Fruit fly (Drosophila melanogaster) whole organism, embryonic: ENCODE results near the gene CG10286.

Source experiments
- Abd-B ChIP-seq: fragments of 200-800 bp; sonication (Bioruptor generic); optimal IDR thresholded peaks from 2 replicates; lab custom pipeline; 2018; ENCODE audit warnings: missing biosample characterization, mild to moderate bottlenecking, missing genetic modification characterization, moderate library complexity
- Antp ChIP-seq: fragments of 200-800 bp; sonication (Bioruptor generic); optimal IDR thresholded peaks from 3 replicates; lab custom pipeline; 2016; ENCODE audit warnings: missing biosample characterization, missing genetic modification characterization
- B-H1 ChIP-seq: fragments of 200-800 bp; sonication (Bioruptor generic); IDR thresholded peaks from 3 replicates; pipeline ENCODE4 v1.3.6; 2022; ENCODE audit warnings: missing biosample characterization, missing genetic modification characterization
- BEAF-32 ChIP-seq: fragments of 200-800 bp; sonication (Bioruptor generic); optimal IDR thresholded peaks from 3 replicates; lab custom pipeline; 2017; ENCODE audit warnings: missing biosample characterization, missing genetic modification characterization, mild to moderate bottlenecking, moderate library complexity, missing genetic modification reagents
- CG1024 ChIP-seq: fragments of 200-800 bp; sonication (Bioruptor generic); IDR thresholded peaks from 2 replicates; pipeline ENCODE4 v1.3.6; 2022; ENCODE audit warnings: missing biosample characterization, missing genetic modification characterization
- CG12769 ChIP-seq: fragments of 200-800 bp; sonication (Bioruptor generic); optimal IDR thresholded peaks from 2 replicates; lab custom pipeline; 2019; ENCODE audit warnings: missing biosample characterization, mild to moderate bottlenecking, missing genetic modification characterization, moderate library complexity
- CG13123 ChIP-seq: fragments of 200-800 bp; sonication (Bioruptor generic); optimal IDR thresholded peaks from 2 replicates; lab custom pipeline; 2016; ENCODE audit warnings: missing biosample characterization, missing genetic modification characterization
- CG13424 ChIP-seq: fragments of 200-800 bp; sonication (Bioruptor generic); optimal IDR thresholded peaks from 2 replicates; lab custom pipeline; 2019; ENCODE audit warnings: missing biosample characterization, mild to moderate bottlenecking, missing genetic modification characterization, moderate library complexity
- CG15073 ChIP-seq: fragments of 200-800 bp; sonication (Bioruptor generic); optimal IDR thresholded peaks from 2 replicates; lab custom pipeline; 2016; ENCODE audit warnings: missing biosample characterization, missing genetic modification characterization
- CG18619 ChIP-seq: fragments of 200-800 bp; sonication (Bioruptor generic); optimal IDR thresholded peaks from 3 replicates; lab custom pipeline; 2017; ENCODE audit warnings: missing biosample characterization, mild to moderate bottlenecking, missing genetic modification characterization
- CG30431 ChIP-seq: fragments of 200-800 bp; sonication (Bioruptor generic); optimal IDR thresholded peaks from 2 replicates; lab custom pipeline; 2017; ENCODE audit warnings: missing biosample characterization, missing genetic modification characterization
- CG3065 ChIP-seq: fragments of 200-800 bp; sonication (Bioruptor generic); optimal IDR thresholded peaks from 2 replicates; lab custom pipeline; 2016; ENCODE audit warnings: missing biosample characterization, missing genetic modification characterization
- CG34422 ChIP-seq: fragments of 200-800 bp; sonication (Bioruptor generic); IDR thresholded peaks from 3 replicates; pipeline ENCODE4 v1.3.6; 2022; ENCODE audit warnings: missing biosample characterization, missing genetic modification characterization
- CG43689 ChIP-seq: fragments of 200-800 bp; sonication (Bioruptor generic); IDR thresholded peaks from 2 replicates; pipeline ENCODE4 v1.3.6; 2022; ENCODE audit warnings: missing biosample characterization, missing genetic modification characterization
- CG6689 ChIP-seq: fragments of 200-800 bp; sonication (Bioruptor generic); IDR thresholded peaks from 2 replicates; pipeline ENCODE4 v1.3.6; 2022; ENCODE audit warnings: missing biosample characterization, missing genetic modification characterization
- CG7357 ChIP-seq: fragments of 200-800 bp; sonication (Bioruptor generic); IDR thresholded peaks from 3 replicates; pipeline ENCODE4 v1.3.6; 2022; ENCODE audit warnings: missing biosample characterization, missing genetic modification characterization
- CG8388 ChIP-seq: fragments of 200-800 bp; sonication (Bioruptor generic); optimal IDR thresholded peaks from 2 replicates; lab custom pipeline; 2019; ENCODE audit warnings: missing biosample characterization, mild to moderate bottlenecking, missing genetic modification characterization, moderate library complexity
- CG8944 ChIP-seq: fragments of 200-800 bp; sonication (Bioruptor generic); optimal IDR thresholded peaks from 3 replicates; lab custom pipeline; 2016; ENCODE audit warnings: missing biosample characterization, missing genetic modification characterization
- CG9817 ChIP-seq: fragments of 200-800 bp; sonication (Bioruptor generic); optimal IDR thresholded peaks from 2 replicates; lab custom pipeline; 2018; ENCODE audit warnings: missing biosample characterization, mild to moderate bottlenecking, missing genetic modification characterization, moderate library complexity
- Camta ChIP-seq: fragments of 200-800 bp; sonication (Bioruptor generic); optimal IDR thresholded peaks from 2 replicates; lab custom pipeline; 2016; ENCODE audit warnings: missing biosample characterization, missing genetic modification characterization
- Dek ChIP-seq: fragments of 200-800 bp; sonication (Bioruptor generic); optimal IDR thresholded peaks from 3 replicates; lab custom pipeline; 2019; ENCODE audit warnings: missing biosample characterization, mild to moderate bottlenecking, missing genetic modification characterization, moderate library complexity
- Gug ChIP-seq: fragments of 200-800 bp; sonication (Bioruptor generic); IDR thresholded peaks from 4 replicates; pipeline ENCODE4 v1.3.6; 2022; ENCODE audit warnings: missing biosample characterization, missing genetic modification characterization
- HLH4C ChIP-seq: fragments of 200-800 bp; sonication (Bioruptor generic); IDR thresholded peaks from 3 replicates; pipeline ENCODE4 v1.3.6; 2022; ENCODE audit warnings: missing biosample characterization, missing genetic modification characterization; ENCODE audit not compliant: partially characterized antibody
- HLHmδ ChIP-seq: fragments of 200-800 bp; sonication (Bioruptor generic); optimal IDR thresholded peaks from 2 replicates; lab custom pipeline; 2018; ENCODE audit warnings: missing biosample characterization, mild to moderate bottlenecking, missing genetic modification characterization, moderate library complexity
- Nf-YB ChIP-seq: fragments of 200-800 bp; sonication (Bioruptor generic); optimal IDR thresholded peaks from 3 replicates; lab custom pipeline; 2019; ENCODE audit warnings: missing biosample characterization, mild to moderate bottlenecking, missing genetic modification characterization, moderate library complexity
- Pdp1 ChIP-seq, 2 experiments: fragments of 200-800 bp; sonication (Bioruptor generic); optimal IDR thresholded peaks; 3 replicates each; lab custom pipeline; 2016; ENCODE audit warnings: missing biosample characterization in 2 of 2, missing genetic modification characterization in 2 of 2, mild to moderate bottlenecking in 1 of 2, moderate library complexity in 1 of 2
- Spps ChIP-seq: fragments of 200-800 bp; sonication (Bioruptor generic); optimal IDR thresholded peaks from 2 replicates; lab custom pipeline; 2018; ENCODE audit warnings: missing biosample characterization, mild to moderate bottlenecking, missing genetic modification characterization
- Ssrp ChIP-seq: fragments of 200-800 bp; sonication (Bioruptor generic); optimal IDR thresholded peaks from 2 replicates; lab custom pipeline; 2018; ENCODE audit warnings: missing biosample characterization, mild to moderate bottlenecking, missing genetic modification characterization, moderate library complexity
- Xbp1 ChIP-seq: fragments of 200-800 bp; sonication (Bioruptor generic); optimal IDR thresholded peaks from 3 replicates; lab custom pipeline; 2016; ENCODE audit warnings: missing biosample characterization, mild to moderate bottlenecking, missing genetic modification characterization
- YL-1 ChIP-seq: fragments of 200-800 bp; sonication (Bioruptor generic); optimal IDR thresholded peaks from 3 replicates; lab custom pipeline; 2017; ENCODE audit warnings: missing biosample characterization, mild to moderate bottlenecking, missing genetic modification characterization
- bbx ChIP-seq: fragments of 200-800 bp; sonication (Bioruptor generic); IDR thresholded peaks from 2 replicates; pipeline ENCODE4 v1.3.6; 2022; ENCODE audit warnings: missing biosample characterization, missing genetic modification characterization; ENCODE audit not compliant: partially characterized antibody
- bigmax ChIP-seq: fragments of 200-800 bp; sonication (Bioruptor generic); optimal IDR thresholded peaks from 2 replicates; lab custom pipeline; 2018; ENCODE audit warnings: missing biosample characterization, mild to moderate bottlenecking, missing genetic modification characterization
- chif ChIP-seq, 2 experiments: fragments of 200-800 bp; sonication (Bioruptor generic); optimal IDR thresholded peaks; 3 replicates each; lab custom pipeline; 2016; ENCODE audit warnings: missing biosample characterization in 2 of 2, missing genetic modification characterization in 2 of 2
- chinmo ChIP-seq: fragments of 200-800 bp; sonication (Bioruptor generic); IDR thresholded peaks from 4 replicates; pipeline ENCODE4 v1.3.6; 2022; ENCODE audit warnings: missing biosample characterization, missing genetic modification characterization; ENCODE audit not compliant: partially characterized antibody
- chm ChIP-seq: fragments of 200-800 bp; sonication (Bioruptor generic); IDR thresholded peaks from 2 replicates; pipeline ENCODE4 v1.3.6; 2022; ENCODE audit warnings: missing biosample characterization, missing genetic modification characterization
- dan ChIP-seq: fragments of 200-800 bp; sonication (Bioruptor generic); IDR thresholded peaks from 2 replicates; pipeline ENCODE4 v1.3.6; 2022; ENCODE audit warnings: missing biosample characterization, missing genetic modification characterization
- en ChIP-seq: fragments of 200-800 bp; sonication (Bioruptor generic); optimal IDR thresholded peaks from 2 replicates; lab custom pipeline; 2016; ENCODE audit warnings: missing biosample characterization, missing genetic modification characterization
- ewg ChIP-seq: fragments of 200-800 bp; sonication (Bioruptor generic); optimal IDR thresholded peaks from 3 replicates; lab custom pipeline; 2017; ENCODE audit warnings: mild to moderate bottlenecking, missing biosample characterization, missing genetic modification reagents, missing genetic modification characterization
- lmd ChIP-seq: fragments of 200-800 bp; sonication (Bioruptor generic); IDR thresholded peaks from 2 replicates; pipeline ENCODE4 v1.3.6; 2022; ENCODE audit warnings: missing biosample characterization, missing genetic modification characterization
- mld ChIP-seq: fragments of 200-800 bp; sonication (Bioruptor generic); IDR thresholded peaks from 3 replicates; pipeline ENCODE4 v1.3.6; 2022; ENCODE audit warnings: missing biosample characterization, missing genetic modification characterization; ENCODE audit not compliant: partially characterized antibody
- onecut ChIP-seq: fragments of 200-800 bp; sonication (Bioruptor generic); IDR thresholded peaks from 2 replicates; pipeline ENCODE4 v1.3.6; 2022; ENCODE audit warnings: missing biosample characterization, missing genetic modification characterization
- peb ChIP-seq: fragments of 200-800 bp; sonication (Bioruptor generic); IDR thresholded peaks from 2 replicates; pipeline ENCODE4 v1.3.6; 2022; ENCODE audit warnings: missing biosample characterization, missing genetic modification characterization
- pfk ChIP-seq: fragments of 200-800 bp; sonication (Bioruptor generic); optimal IDR thresholded peaks from 2 replicates; lab custom pipeline; 2018; ENCODE audit warnings: missing biosample characterization, mild to moderate bottlenecking, missing genetic modification characterization, moderate library complexity
- seq ChIP-seq: fragments of 200-800 bp; sonication (Bioruptor generic); IDR thresholded peaks from 2 replicates; pipeline ENCODE4 v1.3.6; 2022; ENCODE audit warnings: missing biosample characterization, missing genetic modification characterization
- sim ChIP-seq: fragments of 200-800 bp; sonication (Bioruptor generic); IDR thresholded peaks from 2 replicates; pipeline ENCODE4 v1.3.6; 2022; ENCODE audit warnings: missing biosample characterization, missing genetic modification characterization
- sna ChIP-seq: fragments of 200-800 bp; sonication (Bioruptor generic); IDR thresholded peaks from 2 replicates; pipeline ENCODE4 v1.3.6; 2022; ENCODE audit warnings: missing biosample characterization, missing genetic modification characterization; ENCODE audit not compliant: partially characterized antibody
- sqz ChIP-seq: fragments of 200-800 bp; sonication (Bioruptor generic); optimal IDR thresholded peaks from 3 replicates; lab custom pipeline; 2018; ENCODE audit warnings: missing biosample characterization, mild to moderate bottlenecking, missing genetic modification characterization
- trh ChIP-seq: fragments of 200-800 bp; sonication (Bioruptor generic); optimal IDR thresholded peaks from 2 replicates; lab custom pipeline; 2016; ENCODE audit warnings: missing biosample characterization, missing genetic modification characterization
- tx ChIP-seq: fragments of 200-800 bp; sonication (Bioruptor generic); optimal IDR thresholded peaks from 2 replicates; lab custom pipeline; 2016; ENCODE audit warnings: missing biosample characterization, missing genetic modification characterization
- unpg ChIP-seq: fragments of 200-800 bp; sonication (Bioruptor generic); optimal IDR thresholded peaks from 3 replicates; lab custom pipeline; 2018; ENCODE audit warnings: missing biosample characterization, mild to moderate bottlenecking, missing genetic modification characterization, moderate library complexity

The CG10286 gene

DNA sequence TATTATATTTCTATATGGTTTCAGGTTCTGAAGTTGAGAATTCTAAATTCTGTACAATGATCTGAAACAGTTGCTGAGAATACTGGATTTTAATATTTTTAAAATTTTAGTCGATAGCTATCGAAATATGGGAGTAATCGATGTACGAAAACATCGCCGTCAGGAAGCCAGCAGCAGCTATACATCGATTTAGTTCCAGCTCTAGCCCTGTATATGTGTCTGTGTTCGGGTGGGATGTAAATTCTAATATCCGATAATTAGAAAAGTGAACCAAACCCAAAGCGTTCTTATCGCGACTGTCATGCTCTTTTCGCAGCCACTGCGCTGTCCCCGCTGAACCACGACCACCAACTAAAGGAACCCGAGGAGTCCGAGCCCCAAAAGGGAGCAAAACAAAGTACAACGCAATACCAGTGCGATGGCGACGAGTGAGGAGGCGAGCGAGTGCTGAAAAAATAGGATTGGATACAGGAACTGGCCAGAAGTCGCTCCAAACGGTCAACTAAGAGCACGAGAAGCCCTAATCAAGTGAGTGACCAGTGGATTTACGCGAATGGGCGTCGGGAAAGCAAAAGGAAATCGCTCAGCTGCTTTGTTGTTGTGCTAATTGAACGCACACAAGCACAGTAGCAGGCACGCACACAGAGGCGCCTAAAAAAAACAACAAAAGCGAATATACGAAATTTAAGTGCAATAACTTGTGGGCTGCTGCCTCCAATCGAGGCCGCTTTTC lies 14.1 kb downstream of the CG10286 start, which contains the start of gene gzl (continued):
- TF ChIP-seq bigmax (GFP tag; lab: Kevin White, UChicago) (no peak), B-H1 (no peak), Nf-YB (GFP tag; lab: Kevin White, UChicago) (no peak), BEAF-32 (GFP tag; lab: Kevin White, UChicago) (peak; percentile 95), Ssrp (no peak), onecut (GFP tag; lab: Robert Waterston, UW) (no peak), ewg (GFP tag; lab: Kevin White, UChicago) (no peak), chinmo (GFP tag; lab: Robert Waterston, UW) (peak; percentile 97), sim (GFP tag; lab: Robert Waterston, UW) (no peak), CG13424 (tag; lab: Kevin White, UChicago) (no peak), dan (no peak), CG7357 (no peak), CG8944 (GFP tag; lab: Kevin White, UChicago) (no peak), HLH4C (GFP tag; lab: Robert Waterston, UW) (peak; percentile 96), CG9817 (no peak), unpg (GFP tag; lab: Kevin White, UChicago) (no peak), bbx (GFP tag; lab: Robert Waterston, UW) (peak; percentile 99), CG18619 (GFP tag; lab: Kevin White, UChicago) (no peak), HLHmδ (no peak), CG30431 (GFP tag; lab: Kevin White, UChicago) (no peak), CG15073 (GFP tag; lab: Kevin White, UChicago) (no peak), en (GFP tag; lab: Kevin White, UChicago) (no peak), Spps (no peak), Xbp1 (GFP tag; lab: Kevin White, UChicago) (no peak), Abd-B (GFP tag; lab: Kevin White, UChicago) (no peak), Antp (no peak), Camta (no peak), peb (GFP tag; lab: Robert Waterston, UW) (no peak), chm (GFP tag; lab: Robert Waterston, UW) (no peak), lmd (GFP tag; lab: Robert Waterston, UW) (no peak), YL-1 (GFP tag; lab: Kevin White, UChicago) (peak; percentile 72), CG6689 (no peak), trh (GFP tag; lab: Kevin White, UChicago) (no peak), CG12769 (tag; lab: Kevin White, UChicago) (no peak), mld (GFP tag; lab: Robert Waterston, UW) (peak; percentile 94), sqz (GFP tag; lab: Kevin White, UChicago) (no peak), CG8388 (GFP tag; lab: Kevin White, UChicago) (no peak), CG43689 (GFP tag; lab: Robert Waterston, UW) (no peak), tx (GFP tag; lab: Kevin White, UChicago) (no peak), Pdp1 (GFP tag; optimal IDR thresholded peaks at IDR 0.05; lab: Kevin White, UChicago) (no peak), CG3065 (GFP tag; lab: Kevin White, UChicago) (no peak), Dek (tag; lab: Kevin White, UChicago) (no peak), CG1024 (GFP tag; lab: Robert Waterston, UW) (no peak), pfk (GFP tag; lab: Kevin White, UChicago) (no peak), Gug (no peak), sna (GFP tag; lab: Robert Waterston, UW) (peak; percentile 95), chif (GFP tag; optimal IDR thresholded peaks at IDR 0.05; lab: Kevin White, UChicago) (no peak), seq (GFP tag; lab: Robert Waterston, UW) (no peak), CG13123 (GFP tag; lab: Kevin White, UChicago) (no peak), CG34422 (GFP tag; lab: Robert Waterston, UW) (no peak)
